Fruit fly (Drosophila melanogaster) whole organism, embryonic: ENCODE measurements around the gene CG6738.

ENCODE experiments used
- ATbp ChIP-seq: fragments of 200-800 bp; sonication (Bioruptor generic); optimal IDR thresholded peaks from 2 replicates; lab custom pipeline; 2017; ENCODE audit warnings: missing biosample characterization, mild to moderate bottlenecking, missing genetic modification characterization, missing genetic modification reagents
- Atf6 ChIP-seq: fragments of 200-800 bp; sonication (Bioruptor generic); IDR thresholded peaks from 2 replicates; pipeline ENCODE4 v1.3.6; 2022; ENCODE audit warnings: missing biosample characterization, missing genetic modification characterization
- Awh ChIP-seq: fragments of 200-800 bp; sonication (Bioruptor generic); IDR thresholded peaks from 2 replicates; pipeline ENCODE4, ENCODE4 v1.3.6; 2022; ENCODE audit warnings: missing biosample characterization, missing genetic modification characterization
- CG10462 ChIP-seq: fragments of 200-800 bp; sonication (Bioruptor generic); optimal IDR thresholded peaks from 2 replicates; lab custom pipeline; 2016; ENCODE audit warnings: missing biosample characterization, missing genetic modification characterization
- CG11398 ChIP-seq: fragments of 200-800 bp; sonication (Bioruptor generic); optimal IDR thresholded peaks from 2 replicates; lab custom pipeline; 2016; ENCODE audit warnings: missing biosample characterization, missing genetic modification characterization
- CG1602 ChIP-seq: fragments of 200-800 bp; sonication (Bioruptor generic); optimal IDR thresholded peaks from 3 replicates; lab custom pipeline; 2016; ENCODE audit warnings: missing biosample characterization, missing genetic modification characterization
- CG16815 ChIP-seq: fragments of 200-800 bp; sonication (Bioruptor generic); optimal IDR thresholded peaks from 3 replicates; lab custom pipeline; 2017; ENCODE audit warnings: missing biosample characterization, mild to moderate bottlenecking, missing genetic modification characterization
- CG17359 ChIP-seq: fragments of 200-800 bp; sonication (Bioruptor generic); optimal IDR thresholded peaks from 3 replicates; lab custom pipeline; 2018; ENCODE audit warnings: missing biosample characterization, mild to moderate bottlenecking, missing genetic modification characterization, moderate library complexity
- CG2116 ChIP-seq: fragments of 200-800 bp; sonication (Bioruptor generic); optimal IDR thresholded peaks from 3 replicates; lab custom pipeline; 2018; ENCODE audit warnings: missing biosample characterization, mild to moderate bottlenecking, missing genetic modification characterization
- CG31441 ChIP-seq: fragments of 200-800 bp; sonication (Bioruptor generic); IDR thresholded peaks from 2 replicates; pipeline ENCODE4 v1.3.6; 2022; ENCODE audit warnings: missing biosample characterization, missing genetic modification characterization
- CG32767 ChIP-seq: fragments of 200-800 bp; sonication (Bioruptor generic); IDR thresholded peaks from 2 replicates; pipeline ENCODE4 v1.3.6; 2022; ENCODE audit warnings: missing biosample characterization, missing genetic modification characterization
- CG3407 ChIP-seq: fragments of 200-800 bp; sonication (Bioruptor generic); optimal IDR thresholded peaks from 2 replicates; lab custom pipeline; 2018; ENCODE audit warnings: missing biosample characterization, mild to moderate bottlenecking, missing genetic modification characterization
- CG6175 ChIP-seq: fragments of 200-800 bp; sonication (Bioruptor generic); IDR thresholded peaks from 3 replicates; pipeline ENCODE4 v1.3.6; 2022; ENCODE audit warnings: missing biosample characterization, missing genetic modification characterization
- CG6272 ChIP-seq: fragments of 200-800 bp; sonication (Bioruptor generic); IDR thresholded peaks from 2 replicates; pipeline ENCODE4 v1.3.6; 2022; ENCODE audit warnings: missing biosample characterization, missing genetic modification characterization
- CG7271 ChIP-seq: fragments of 200-800 bp; sonication (Bioruptor generic); optimal IDR thresholded peaks from 2 replicates; lab custom pipeline; 2018; ENCODE audit warnings: missing biosample characterization, mild to moderate bottlenecking, missing genetic modification characterization, moderate library complexity
- CG8388 ChIP-seq: fragments of 200-800 bp; sonication (Bioruptor generic); optimal IDR thresholded peaks from 2 replicates; lab custom pipeline; 2019; ENCODE audit warnings: missing biosample characterization, mild to moderate bottlenecking, missing genetic modification characterization, moderate library complexity
- CG8478 ChIP-seq: fragments of >200 bp; optimal IDR thresholded peaks from 2 replicates; lab custom pipeline; 2018
- D ChIP-seq, 2 experiments: fragments of 200-800 bp in 1 of 2; fragments of >200 bp in 1 of 2; sonication (Bioruptor generic) in 1 of 2; optimal IDR thresholded peaks; 2 replicates in 1 of 2; 3 replicates in 1 of 2; lab custom pipeline; 2017; ENCODE audit warnings: mild to moderate bottlenecking in 1 of 2, missing biosample characterization in 1 of 2, missing genetic modification characterization in 1 of 2, missing genetic modification reagents in 1 of 2
- Ets65A ChIP-seq: fragments of 200-800 bp; sonication (Bioruptor generic); peaks from one replicate; lab custom pipeline; 2016; ENCODE audit warnings: missing biosample characterization, missing genetic modification characterization
- Ets97D ChIP-seq: fragments of 200-800 bp; sonication (Bioruptor generic); optimal IDR thresholded peaks from 3 replicates; lab custom pipeline; 2016; ENCODE audit warnings: missing biosample characterization, missing genetic modification characterization
- HLH3B ChIP-seq: fragments of 200-800 bp; sonication (Bioruptor generic); IDR thresholded peaks from 2 replicates; pipeline ENCODE4 v1.3.6; 2022; ENCODE audit warnings: missing biosample characterization, missing genetic modification characterization
- Kr ChIP-seq: fragments of 200-800 bp; sonication (Bioruptor generic); optimal IDR thresholded peaks from 2 replicates; lab custom pipeline; 2017; ENCODE audit warnings: missing biosample characterization, mild to moderate bottlenecking, missing genetic modification characterization
- MESR4 ChIP-seq: fragments of 200-800 bp; sonication (Bioruptor generic); optimal IDR thresholded peaks from 2 replicates; lab custom pipeline; 2018; ENCODE audit warnings: missing biosample characterization, mild to moderate bottlenecking, missing genetic modification characterization, moderate library complexity
- NC2β ChIP-seq: fragments of 200-800 bp; sonication (Bioruptor generic); optimal IDR thresholded peaks from 2 replicates; lab custom pipeline; 2016; ENCODE audit warnings: missing biosample characterization, missing genetic modification characterization
- Pdp1 ChIP-seq, 2 experiments: fragments of 200-800 bp; sonication (Bioruptor generic); optimal IDR thresholded peaks; 3 replicates each; lab custom pipeline; 2016; ENCODE audit warnings: missing biosample characterization in 2 of 2, missing genetic modification characterization in 2 of 2, mild to moderate bottlenecking in 1 of 2, moderate library complexity in 1 of 2
- TFAM ChIP-seq: fragments of 200-800 bp; sonication (Bioruptor generic); optimal IDR thresholded peaks from 2 replicates; lab custom pipeline; 2017; ENCODE audit warnings: missing biosample characterization, missing genetic modification characterization, inconsistent platforms
- ara ChIP-seq: fragments of 200-800 bp; sonication (Bioruptor generic); IDR thresholded peaks from 2 replicates; pipeline ENCODE4 v1.3.6; 2022; ENCODE audit warnings: missing biosample characterization, missing genetic modification characterization
- bab2 ChIP-seq: fragments of 200-800 bp; sonication (Bioruptor generic); optimal IDR thresholded peaks from 2 replicates; lab custom pipeline; 2016; ENCODE audit warnings: missing biosample characterization, missing genetic modification characterization
- bowl ChIP-seq: fragments of 200-800 bp; sonication (Bioruptor generic); IDR thresholded peaks from 2 replicates; pipeline ENCODE4 v1.3.6; 2022; ENCODE audit warnings: missing biosample characterization, missing genetic modification characterization
- cad ChIP-seq: fragments of >200 bp; optimal IDR thresholded peaks from 2 replicates; lab custom pipeline; 2017; ENCODE audit warnings: missing biosample characterization, missing genetic modification characterization
- dmrt11E ChIP-seq: fragments of 200-800 bp; sonication (Bioruptor generic); optimal IDR thresholded peaks from 3 replicates; lab custom pipeline; 2018; ENCODE audit warnings: missing biosample characterization, mild to moderate bottlenecking, missing genetic modification characterization, moderate library complexity
- dmrt99B ChIP-seq: fragments of 200-800 bp; sonication (Bioruptor generic); optimal IDR thresholded peaks from 2 replicates; lab custom pipeline; 2018; ENCODE audit warnings: missing biosample characterization, mild to moderate bottlenecking, missing genetic modification characterization, moderate library complexity
- dysf ChIP-seq: fragments of 200-800 bp; sonication (Bioruptor generic); IDR thresholded peaks from 3 replicates; pipeline ENCODE4 v1.3.6; 2022; ENCODE audit warnings: missing biosample characterization, missing genetic modification characterization
- eve ChIP-seq, 2 experiments: fragments of >200 bp; optimal IDR thresholded peaks; 2 replicates each; lab custom pipeline; 2017; ENCODE audit warnings: missing biosample characterization in 2 of 2, missing genetic modification characterization in 2 of 2
- ftz-f1 ChIP-seq: fragments of 200-800 bp; sonication (Bioruptor generic); optimal IDR thresholded peaks from 2 replicates; lab custom pipeline; 2016; ENCODE audit warnings: missing biosample characterization, missing genetic modification characterization
- hkb ChIP-seq, 2 experiments: fragments of 200-800 bp in 1 of 2; fragments of >200 bp in 1 of 2; sonication (Bioruptor generic) in 1 of 2; IDR thresholded peaks in 1 of 2; optimal IDR thresholded peaks in 1 of 2; 2 replicates each; pipeline versions ENCODE4 v1.3.6 to Lab custom; 2017 to 2022; ENCODE audit warnings: missing biosample characterization in 1 of 2, missing genetic modification characterization in 1 of 2
- maf-S ChIP-seq: fragments of 200-800 bp; sonication (Bioruptor generic); optimal IDR thresholded peaks from 2 replicates; lab custom pipeline; 2016; ENCODE audit warnings: missing biosample characterization, missing genetic modification characterization
- odd ChIP-seq: fragments of 200-800 bp; sonication (Bioruptor generic); optimal IDR thresholded peaks from 2 replicates; lab custom pipeline; 2017; ENCODE audit warnings: missing biosample characterization, mild to moderate bottlenecking, missing genetic modification characterization
- otp ChIP-seq: fragments of 200-800 bp; sonication (Bioruptor generic); IDR thresholded peaks from 3 replicates; pipeline ENCODE4, ENCODE4 v1.3.6; 2022; ENCODE audit warnings: missing biosample characterization, missing genetic modification characterization
- prd ChIP-seq, 3 experiments: fragments of >200 bp in 2 of 3; fragments of 200-800 bp in 1 of 3; sonication (Bioruptor generic) in 1 of 3; optimal IDR thresholded peaks in 2 of 3; IDR thresholded peaks in 1 of 3; 2 replicates in 2 of 3; 3 replicates in 1 of 3; pipeline versions ENCODE4 v1.3.6 to Lab custom; 2017 to 2022; ENCODE audit warnings: missing biosample characterization in 1 of 3, missing genetic modification characterization in 1 of 3
- salm ChIP-seq: fragments of 200-800 bp; sonication (Bioruptor generic); optimal IDR thresholded peaks from 2 replicates; lab custom pipeline; 2018; ENCODE audit warnings: missing biosample characterization, mild to moderate bottlenecking, missing genetic modification characterization
- sqz ChIP-seq: fragments of 200-800 bp; sonication (Bioruptor generic); optimal IDR thresholded peaks from 3 replicates; lab custom pipeline; 2018; ENCODE audit warnings: missing biosample characterization, mild to moderate bottlenecking, missing genetic modification characterization
- tio ChIP-seq: fragments of 200-800 bp; sonication (Bioruptor generic); optimal IDR thresholded peaks from 2 replicates; lab custom pipeline; 2017; ENCODE audit warnings: missing biosample characterization, missing genetic modification characterization, inconsistent platforms
- tll ChIP-seq, 2 experiments: fragments of 200-800 bp in 1 of 2; fragments of >200 bp in 1 of 2; sonication (Bioruptor generic) in 1 of 2; optimal IDR thresholded peaks; 2 replicates each; lab custom pipeline; 2017 to 2019; ENCODE audit warnings: missing biosample characterization in 2 of 2, missing genetic modification characterization in 2 of 2, mild to moderate bottlenecking in 1 of 2, moderate library complexity in 1 of 2
- wor ChIP-seq: fragments of 200-800 bp; sonication (Bioruptor generic); IDR thresholded peaks from 2 replicates; pipeline ENCODE4 v1.3.6; 2022; ENCODE audit warnings: missing biosample characterization, missing genetic modification characterization
- z ChIP-seq: fragments of 200-800 bp; sonication (Bioruptor generic); IDR thresholded peaks from 3 replicates; pipeline ENCODE4 v1.3.6; 2022; ENCODE audit warnings: missing biosample characterization, missing genetic modification characterization
- zen ChIP-seq: fragments of 200-800 bp; sonication (Bioruptor generic); optimal IDR thresholded peaks from 3 replicates; lab custom pipeline; 2018; ENCODE audit warnings: missing biosample characterization, mild to moderate bottlenecking, missing genetic modification characterization, moderate library complexity
- zfh1 ChIP-seq: fragments of 200-800 bp; sonication (Bioruptor generic); IDR thresholded peaks from 3 replicates; pipeline ENCODE4 v1.3.6; 2022; ENCODE audit warnings: missing biosample characterization, missing genetic modification characterization

The CG6738 gene

DNA sequence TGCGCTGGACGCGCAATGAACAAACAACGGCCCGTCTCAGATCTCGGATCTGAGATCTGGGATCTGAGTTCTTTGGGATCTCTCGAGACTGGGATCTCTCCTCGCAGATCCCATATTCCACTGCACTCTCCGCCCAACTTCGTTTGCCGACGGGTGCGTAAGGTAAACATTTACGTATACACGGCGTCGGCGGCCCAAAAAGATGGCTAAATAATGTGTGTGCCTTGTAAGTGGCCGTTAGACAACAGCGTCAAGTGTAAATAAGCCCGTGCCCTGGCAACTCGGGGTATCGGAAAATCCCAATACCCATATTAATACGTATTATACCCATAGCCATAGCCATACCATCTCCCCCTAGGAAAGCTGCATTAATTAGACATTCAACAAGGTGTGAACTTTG, 35.4 kb downstream of the CG6738 start (continued):
- TF ChIP-seq CG16815 (GFP tag; lab: Kevin White, UChicago), result no peak
- TF ChIP-seq salm (tag; lab: Kevin White, UChicago), result no peak
- no peak for TF ChIP-seq CG11398 (GFP tag; lab: Kevin White, UChicago)
- no peak for TF ChIP-seq sqz (GFP tag; lab: Kevin White, UChicago)
- TF ChIP-seq tio (GFP tag; lab: Kevin White, UChicago), result no peak
- TF ChIP-seq NC2β (GFP tag; lab: Kevin White, UChicago), result no peak
- TF ChIP-seq tll (GFP tag; optimal IDR thresholded peaks at IDR 0.05; lab: Kevin White, UChicago), result peak in 1 of 2 experiments; percentile 45
- TF ChIP-seq CG10462 (GFP tag; lab: Kevin White, UChicago), result no peak
- no peak for TF ChIP-seq CG2116 (GFP tag; lab: Kevin White, UChicago)
- TF ChIP-seq Kr (GFP tag; lab: Kevin White, UChicago), result no peak
- TF ChIP-seq wor, result no peak
- TF ChIP-seq maf-S (GFP tag; lab: Kevin White, UChicago), result no peak
- peak; percentile 34; the same call in 1 of the 3 replicates for TF ChIP-seq zfh1 (GFP tag; lab: Robert Waterston, UW)
- TF ChIP-seq HLH3B (GFP tag; lab: Robert Waterston, UW), result 0 out of 2 replicates have a peak, but pooled peaks have one; percentile 14
- no peak for TF ChIP-seq CG8478 (lab: Kevin White, UChicago)
- peak; percentile 32; the same call in 1 of the 2 replicates for TF ChIP-seq CG32767 (GFP tag; lab: Robert Waterston, UW)
- TF ChIP-seq D (optimal IDR thresholded peaks at IDR 0.05; lab: Kevin White, UChicago), result no peak
- TF ChIP-seq D (GFP tag; optimal IDR thresholded peaks at IDR 0.05; lab: Kevin White, UChicago), result no peak
- peak; percentile 2 for TF ChIP-seq odd
- no peak for TF ChIP-seq hkb (optimal IDR thresholded peaks at IDR 0.05; lab: Kevin White, UChicago)
- no peak for TF ChIP-seq hkb (GFP tag; IDR thresholded peaks at IDR 0.05; lab: Robert Waterston, UW)
- TF ChIP-seq eve (GFP tag; optimal IDR thresholded peaks at IDR 0.05; lab: Kevin White, UChicago), result no peak
- TF ChIP-seq dmrt99B, result peak; percentile 3
- 0 out of 2 replicates have a peak, but pooled peaks have one; percentile 13 for TF ChIP-seq CG31441 (GFP tag; lab: Robert Waterston, UW)
- TF ChIP-seq bowl, result no peak
- TF ChIP-seq CG8388 (GFP tag; lab: Kevin White, UChicago), result no peak
- TF ChIP-seq Atf6, result no peak
- no peak for TF ChIP-seq prd (optimal IDR thresholded peaks at IDR 0.05; lab: Kevin White, UChicago)
- peak; percentile 21; the same call in 1 of the 3 replicates for TF ChIP-seq prd (GFP tag; IDR thresholded peaks at IDR 0.05; lab: Robert Waterston, UW)
- peak; percentile 37 for TF ChIP-seq ATbp (GFP tag; lab: Kevin White, UChicago)
- TF ChIP-seq CG3407 (GFP tag; lab: Kevin White, UChicago), result peak; percentile 0
- TF ChIP-seq dmrt11E (tag; lab: Kevin White, UChicago), result peak; percentile 20
- TF ChIP-seq TFAM (GFP tag; lab: Kevin White, UChicago), result no peak
- TF ChIP-seq CG7271 (tag; lab: Kevin White, UChicago), result peak; percentile 13
- no peak for TF ChIP-seq MESR4 (GFP tag; lab: Kevin White, UChicago)
- peak; percentile 16 for TF ChIP-seq CG17359
- TF ChIP-seq dysf (GFP tag; lab: Robert Waterston, UW), result no peak
- TF ChIP-seq z (GFP tag; lab: Robert Waterston, UW), result 0 out of 3 replicates have a peak, but pooled peaks have one; percentile 21
- TF ChIP-seq bab2 (GFP tag; lab: Kevin White, UChicago), result peak; percentile 4
- TF ChIP-seq CG1602 (GFP tag; lab: Kevin White, UChicago), result no peak
- TF ChIP-seq Pdp1 (GFP tag; optimal IDR thresholded peaks at IDR 0.05; lab: Kevin White, UChicago), result peak in 1 of 2 experiments; percentile 6

DNA sequence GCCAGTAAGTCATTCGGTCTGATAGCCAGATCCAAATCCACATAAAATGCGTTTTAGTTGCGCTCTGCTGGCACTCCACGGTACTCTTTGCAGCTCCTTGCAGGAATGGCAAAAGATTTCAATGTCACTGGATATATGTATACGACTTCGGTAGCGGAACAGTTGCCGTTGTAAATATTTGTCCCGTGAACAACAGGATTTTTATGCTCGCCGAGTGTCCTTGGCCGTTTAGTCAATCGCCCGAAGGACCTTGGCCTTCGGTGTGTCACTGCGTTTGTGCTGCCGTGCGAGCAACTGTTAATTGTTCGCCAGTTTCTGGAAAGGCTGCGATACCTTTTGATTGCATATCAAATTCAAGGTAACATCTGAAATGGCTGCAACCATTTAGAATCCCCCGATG, 39.1 kb downstream of the CG6738 start:
- TF ChIP-seq CG6272 (GFP tag; lab: Robert Waterston, UW) (no peak), ara (GFP tag; lab: Robert Waterston, UW) (no peak), tll (GFP tag; optimal IDR thresholded peaks at IDR 0.05; lab: Kevin White, UChicago) (peak in 1 of 2 experiments; percentile 86), zen (tag; lab: Kevin White, UChicago) (peak; percentile 45), CG16815 (GFP tag; lab: Kevin White, UChicago) (no peak), cad (GFP tag; lab: Kevin White, UChicago) (peak; percentile 73), ftz-f1 (GFP tag; lab: Kevin White, UChicago) (no peak), Ets65A (GFP tag; lab: Kevin White, UChicago) (peak; percentile 28), Awh (GFP tag; lab: Robert Waterston, UW) (no peak), CG6175 (no peak), otp (GFP tag; lab: Robert Waterston, UW) (no peak), Ets97D (GFP tag; lab: Kevin White, UChicago) (no peak), prd (optimal IDR thresholded peaks at IDR 0.05; lab: Kevin White, UChicago) (no peak), prd (GFP tag; IDR thresholded peaks at IDR 0.05; lab: Robert Waterston, UW) (peak; percentile 29; the same call in 1 of the 3 replicates)
